Fruit fly (Drosophila melanogaster): ENCODE measurements around the gene Rubicon.
A peak's percentile ranks its signal among the peaks of the same experiment; 100 is the strongest.

The Rubicon gene

DNA sequence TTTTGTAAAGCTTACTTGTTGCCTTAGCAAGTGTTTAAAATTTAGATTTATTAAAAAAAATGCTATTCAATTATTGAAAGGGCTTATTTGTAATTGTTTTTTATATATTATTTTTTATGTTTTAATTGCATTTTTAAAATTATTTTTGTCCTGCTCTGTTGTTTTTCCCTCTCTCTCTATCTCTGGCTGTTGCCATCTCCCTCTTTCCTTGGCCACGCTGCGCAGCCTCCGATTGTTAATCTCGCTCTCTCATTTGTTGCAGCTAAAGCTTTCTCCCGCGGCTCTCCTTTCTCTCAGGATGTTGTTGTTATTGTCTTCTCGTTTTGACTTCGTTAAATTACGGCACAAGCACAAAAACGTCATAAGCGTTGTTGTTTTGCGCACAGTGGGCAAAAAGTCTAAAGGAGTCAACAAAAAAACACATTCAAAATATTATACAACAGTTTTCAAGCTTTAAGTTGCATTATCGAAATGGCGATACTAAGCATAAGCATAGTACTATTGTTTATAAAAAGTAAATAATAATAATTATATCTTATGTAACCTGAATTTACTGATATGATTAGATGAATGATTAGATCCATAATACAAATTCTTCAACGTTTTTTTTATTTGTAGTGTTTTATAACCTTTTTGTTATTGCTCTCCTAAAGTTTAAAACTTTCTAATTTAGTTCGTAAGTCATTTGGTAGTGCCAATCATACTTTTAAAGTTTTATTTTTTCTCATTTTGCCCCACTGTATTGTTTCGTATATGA lies 17.4 kb downstream of the Rubicon start (continued):
- TF ChIP-seq tll (GFP tag; optimal IDR thresholded peaks at IDR 0.05) (no peak), peb (GFP tag; IDR thresholded peaks at IDR 0.05) (no peak), CG10979 (tag; optimal IDR thresholded peaks at IDR 0.05) (peak; percentile 36), CG12155 (GFP tag; optimal IDR thresholded peaks at IDR 0.05) (no peak), CG17186 (GFP tag; optimal IDR thresholded peaks at IDR 0.05) (no peak), slou (GFP tag; optimal IDR thresholded peaks at IDR 0.05) (no peak), H15 (GFP tag; IDR thresholded peaks at IDR 0.05) (no peak), grn (GFP tag; optimal IDR thresholded peaks at IDR 0.05) (no peak), CG33213 (GFP tag; optimal IDR thresholded peaks at IDR 0.05) (no peak), Nf-YC (tag; optimal IDR thresholded peaks at IDR 0.05) (peak; percentile 51), Fer3 (tag; optimal IDR thresholded peaks at IDR 0.05) (no peak), CG2875 (GFP tag; optimal IDR thresholded peaks at IDR 0.05) (no peak), CG3726 (GFP tag; IDR thresholded peaks at IDR 0.05) (no peak), CG4707 (GFP tag; optimal IDR thresholded peaks at IDR 0.05) (no peak), CG16815 (GFP tag; optimal IDR thresholded peaks at IDR 0.05) (no peak), CG1529 (GFP tag; optimal IDR thresholded peaks at IDR 0.05) (no peak), CG14710 (tag; optimal IDR thresholded peaks at IDR 0.05) (peak; percentile 10), Abd-B (GFP tag; optimal IDR thresholded peaks at IDR 0.05) (no peak), org-1 (GFP tag; optimal IDR thresholded peaks at IDR 0.05) (no peak), Oaz (GFP tag; IDR thresholded peaks at IDR 0.05) (no peak), gro (GFP tag; optimal IDR thresholded peaks at IDR 0.05) (no peak), aop (GFP tag; IDR thresholded peaks at IDR 0.05) (no peak), CG12219 (GFP tag; optimal IDR thresholded peaks at IDR 0.05) (no peak), Sox100B (GFP tag; optimal IDR thresholded peaks at IDR 0.05) (peak; percentile 31), pfk (GFP tag; optimal IDR thresholded peaks at IDR 0.05) (no peak), CG17612 (GFP tag; IDR thresholded peaks at IDR 0.05) (no peak), zfh1 (GFP tag; IDR thresholded peaks at IDR 0.05) (no peak), chinmo (GFP tag; IDR thresholded peaks at IDR 0.05; ENCODE audit: partially characterized antibody) (no peak), sqz (GFP tag; optimal IDR thresholded peaks at IDR 0.05) (no peak), CG10321 (GFP tag; IDR thresholded peaks at IDR 0.05) (0 out of 2 replicates have a peak, but pooled peaks have one; percentile 8), Meics (GFP tag; optimal IDR thresholded peaks at IDR 0.05) (peak; percentile 10), Dfd (GFP tag; optimal IDR thresholded peaks at IDR 0.05) (no peak), CG1233 (GFP tag; optimal IDR thresholded peaks at IDR 0.05) (peak; percentile 3), dmrt99B (tag; optimal IDR thresholded peaks at IDR 0.05) (peak; percentile 50), ara (GFP tag; IDR thresholded peaks at IDR 0.05) (no peak), ftz-f1 (GFP tag; optimal IDR thresholded peaks at IDR 0.05) (no peak), so (GFP tag; IDR thresholded peaks at IDR 0.05) (no peak), CG12299 (tag; optimal IDR thresholded peaks at IDR 0.05) (no peak), HHEX (GFP tag; optimal IDR thresholded peaks at IDR 0.05) (no peak), CG9727 (GFP tag; optimal IDR thresholded peaks at IDR 0.05) (peak; percentile 18), Scr (GFP tag; IDR thresholded peaks at IDR 0.05; ENCODE audit: partially characterized antibody) (no peak), CG7372 (GFP tag; IDR thresholded peaks at IDR 0.05) (no peak), CG11093 (GFP tag; IDR thresholded peaks at IDR 0.05) (no peak), PHDP (tag; optimal IDR thresholded peaks at IDR 0.05) (peak; percentile 6), Antp (GFP tag; optimal IDR thresholded peaks at IDR 0.05) (no peak), CG2129 (GFP tag; IDR thresholded peaks at IDR 0.05; ENCODE audit: partially characterized antibody) (no peak), CG6791 (GFP tag; IDR thresholded peaks at IDR 0.05; ENCODE audit: partially characterized antibody) (no peak), CG2712 (tag; optimal IDR thresholded peaks at IDR 0.05) (peak; percentile 39), CG43689 (GFP tag; IDR thresholded peaks at IDR 0.05) (no peak), CG7745 (tag; optimal IDR thresholded peaks at IDR 0.05) (no peak)
